Worm (Caenorhabditis elegans) whole organism, L4 larva: ENCODE results near the gene cnc-8.

Source experiments
- ama-1 ChIP-seq: fragments of 150-350 bp; optimal IDR thresholded peaks from 2 replicates; lab custom pipeline; 2014; ENCODE audit warnings: inconsistent platforms, mixed read lengths
- ces-1 ChIP-seq: fragments of 150-350 bp; sonication (generic microtip); optimal IDR thresholded peaks from 4 replicates; lab custom pipeline; 2014; ENCODE audit warnings: missing biosample characterization, missing genetic modification reagents, missing genetic modification characterization
- fkh-10 ChIP-seq: fragments of 150-350 bp; optimal IDR thresholded peaks from 2 replicates; lab custom pipeline; 2014; ENCODE audit warnings: missing biosample characterization, missing genetic modification reagents, missing genetic modification characterization
- unc-62 ChIP-seq, 3 experiments: fragments of 150-350 bp in 1 of 3; sonication (generic microtip); optimal IDR thresholded peaks in 2 of 3; peaks in 1 of 3; 1 replicate in 1 of 3; 2 replicates in 2 of 3; lab custom pipeline; 2014 to 2017; ENCODE audit warnings: missing biosample characterization in 3 of 3, missing genetic modification characterization in 3 of 3, missing genetic modification reagents in 3 of 3, missing genotype in 1 of 3

DNA sequence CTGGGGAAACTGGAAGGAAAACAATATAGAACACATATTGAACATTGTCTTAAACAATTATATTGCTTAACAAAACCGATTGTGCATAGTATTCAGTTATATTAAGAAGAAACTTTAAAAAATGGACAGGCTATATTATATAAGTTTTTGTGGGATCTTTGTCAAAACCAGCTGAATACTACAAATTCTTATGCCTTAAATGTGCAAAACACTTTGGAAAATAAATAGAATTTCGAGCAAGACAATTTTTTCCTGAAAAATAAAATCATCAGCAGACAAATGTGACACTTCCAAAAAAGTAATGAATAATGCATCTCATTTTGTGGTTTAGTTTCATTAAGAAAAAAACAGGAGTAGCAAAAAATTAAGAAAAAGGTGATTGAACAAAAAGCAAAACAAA, 9.0 kb upstream of the cnc-8 start:
- TF ChIP-seq ama-1 = no peak
- TF ChIP-seq ces-1 = no peak
- TF ChIP-seq fkh-10 (GFP tag; lab: Kevin White, UChicago) = no peak
- no peak for TF ChIP-seq unc-62 (GFP tag; optimal IDR thresholded peaks at IDR 0.05 in 1 of 2; lab: Kevin White, UChicago)
- no peak for TF ChIP-seq unc-62 (tag; optimal IDR thresholded peaks at IDR 0.05; lab: Kevin White, UChicago)
